Worm (Caenorhabditis elegans) whole organism, L1 larva: ENCODE data around the gene F22B8.7.

Source experiments
- C04F5.9 ChIP-seq: sonication (generic microtip); optimal IDR thresholded peaks from 2 replicates; lab custom pipeline; 2016; ENCODE audit warnings: missing genetic modification characterization, missing compliant biosample characterization
- F16B12.6 ChIP-seq: fragments of 150-350 bp; optimal IDR thresholded peaks from 2 replicates; lab custom pipeline; 2014; ENCODE audit warnings: missing biosample characterization, missing genetic modification characterization
- alr-1 ChIP-seq: fragments of 200-800 bp; sonication (Bioruptor generic); optimal IDR thresholded peaks from 2 replicates; lab custom pipeline; 2018; ENCODE audit warnings: borderline replicate concordance, mild to moderate bottlenecking, missing genetic modification characterization, missing compliant biosample characterization
- ama-1 ChIP-seq: fragments of 150-350 bp; optimal IDR thresholded peaks from 2 replicates; lab custom pipeline; 2014
- ceh-63 ChIP-seq: fragments of 200-800 bp; sonication (Bioruptor generic); optimal IDR thresholded peaks from 2 replicates; lab custom pipeline; 2018; ENCODE audit warnings: mild to moderate bottlenecking, missing genetic modification characterization, missing compliant biosample characterization
- ceh-82 ChIP-seq, 3 experiments: fragments of 150-350 bp in 1 of 3; sonication (generic microtip) in 2 of 3; optimal IDR thresholded peaks; 2 replicates each; lab custom pipeline; 2014 to 2017; ENCODE audit warnings: missing biosample characterization in 3 of 3, missing genetic modification characterization in 3 of 3
- ces-1 ChIP-seq: fragments of 150-350 bp; optimal IDR thresholded peaks from 2 replicates; lab custom pipeline; 2014; ENCODE audit warnings: missing biosample characterization, missing genetic modification reagents, missing genetic modification characterization
- dsc-1 ChIP-seq: sonication (generic microtip); optimal IDR thresholded peaks from 2 replicates; lab custom pipeline; 2016; ENCODE audit warnings: mild to moderate bottlenecking, missing genetic modification characterization, missing compliant biosample characterization
- efl-1 ChIP-seq, 4 experiments: fragments of 150-350 bp; optimal IDR thresholded peaks in 3 of 4; peaks in 1 of 4; 1 replicate in 1 of 4; 2 replicates in 3 of 4; lab custom pipeline; 2014; ENCODE audit warnings: missing biosample characterization in 2 of 4, missing genetic modification characterization in 2 of 4, missing genetic modification reagents in 2 of 4
- egl-13 ChIP-seq: sonication (generic microtip); optimal IDR thresholded peaks from 2 replicates; lab custom pipeline; 2016; ENCODE audit warnings: missing genotype, missing genetic modification reagents, missing genetic modification characterization, missing compliant biosample characterization
- egl-27 ChIP-seq, 2 experiments: fragments of 150-350 bp in 1 of 2; sonication (generic microtip); optimal IDR thresholded peaks; 3 replicates each; lab custom pipeline; 2017 to 2018; ENCODE audit warnings: missing biosample characterization in 2 of 2, missing genetic modification characterization in 2 of 2, missing genetic modification reagents in 2 of 2
- elt-2 ChIP-seq: sonication (generic microtip); optimal IDR thresholded peaks from 2 replicates; lab custom pipeline; 2016; ENCODE audit warnings: missing genetic modification characterization, mild to moderate bottlenecking, inconsistent platforms, missing compliant biosample characterization, missing genetic modification reagents
- fkh-4 ChIP-seq: sonication (generic microtip); optimal IDR thresholded peaks from 2 replicates; lab custom pipeline; 2016; ENCODE audit warnings: missing compliant biosample characterization, missing genetic modification characterization, borderline replicate concordance
- hlh-17 ChIP-seq: fragments of 200-800 bp; sonication (Bioruptor generic); optimal IDR thresholded peaks from 2 replicates; lab custom pipeline; 2018; ENCODE audit warnings: missing genetic modification characterization, mild to moderate bottlenecking, missing compliant biosample characterization, moderate library complexity, borderline replicate concordance
- isw-1 ChIP-seq: fragments of 200-800 bp; sonication (Bioruptor generic); IDR thresholded peaks from 2 replicates; pipeline ENCODE4 v1.3.6; 2022; ENCODE audit warnings: missing genetic modification characterization, missing compliant biosample characterization
- jun-1 ChIP-seq: fragments of 150-350 bp; optimal IDR thresholded peaks from 2 replicates; lab custom pipeline; 2014; ENCODE audit warnings: missing biosample characterization, missing genetic modification reagents, missing genetic modification characterization
- lin-13 ChIP-seq: fragments of 150-350 bp; optimal IDR thresholded peaks from 2 replicates; lab custom pipeline; 2014; ENCODE audit warnings: missing biosample characterization, missing genetic modification reagents, missing genetic modification characterization
- lin-15B ChIP-seq: fragments of 150-350 bp; sonication (generic microtip); optimal IDR thresholded peaks from 3 replicates; lab custom pipeline; 2014; ENCODE audit warnings: missing biosample characterization, missing genetic modification characterization
- lin-39 ChIP-seq: fragments of 150-350 bp; optimal IDR thresholded peaks from 2 replicates; lab custom pipeline; 2014; ENCODE audit warnings: missing biosample characterization, missing genetic modification reagents, missing genetic modification characterization
- lsy-2 ChIP-seq, 2 experiments: fragments of 150-350 bp; optimal IDR thresholded peaks; 2 replicates each; lab custom pipeline; 2014; ENCODE audit warnings: missing biosample characterization in 2 of 2, missing genetic modification characterization in 2 of 2
- mef-2 ChIP-seq: fragments of 150-350 bp; optimal IDR thresholded peaks from 2 replicates; lab custom pipeline; 2014; ENCODE audit warnings: missing biosample characterization, missing genetic modification characterization
- mep-1 ChIP-seq: fragments of 150-350 bp; optimal IDR thresholded peaks from 2 replicates; lab custom pipeline; 2014; ENCODE audit warnings: missing biosample characterization, missing genetic modification characterization
- nhr-11 ChIP-seq: fragments of 150-350 bp; optimal IDR thresholded peaks from 2 replicates; lab custom pipeline; 2014; ENCODE audit warnings: missing biosample characterization, missing genetic modification characterization
- nhr-28 ChIP-seq: fragments of 150-350 bp; optimal IDR thresholded peaks from 2 replicates; lab custom pipeline; 2014; ENCODE audit warnings: missing biosample characterization, missing genetic modification characterization
- nhr-47 ChIP-seq: sonication (generic microtip); optimal IDR thresholded peaks from 2 replicates; lab custom pipeline; 2016; ENCODE audit warnings: mild to moderate bottlenecking, missing genetic modification characterization, moderate library complexity, missing compliant biosample characterization
- nhr-71 ChIP-seq: sonication (generic microtip); optimal IDR thresholded peaks from 2 replicates; lab custom pipeline; 2016; ENCODE audit warnings: mild to moderate bottlenecking, missing genetic modification characterization, moderate library complexity, missing compliant biosample characterization
- snpc-4 ChIP-seq: fragments of 150-350 bp; optimal IDR thresholded peaks from 2 replicates; lab custom pipeline; 2014; ENCODE audit warnings: missing biosample characterization, missing genetic modification characterization
- sptf-1 ChIP-seq: fragments of 150-350 bp; optimal IDR thresholded peaks from 2 replicates; lab custom pipeline; 2014; ENCODE audit warnings: missing biosample characterization, missing genetic modification characterization
- unc-130 ChIP-seq: fragments of 150-350 bp; optimal IDR thresholded peaks from 2 replicates; lab custom pipeline; 2017; ENCODE audit warnings: missing biosample characterization, missing genetic modification characterization, inconsistent platforms
- unc-30 ChIP-seq: sonication (generic microtip); optimal IDR thresholded peaks from 2 replicates; lab custom pipeline; 2017; ENCODE audit warnings: missing biosample characterization, missing genetic modification characterization
- zip-4 ChIP-seq: fragments of 200-800 bp; sonication (Bioruptor generic); optimal IDR thresholded peaks from 2 replicates; lab custom pipeline; 2018; ENCODE audit warnings: mild to moderate bottlenecking, missing genetic modification characterization, moderate library complexity, missing compliant biosample characterization
- ztf-11 ChIP-seq, 2 experiments: sonication (generic microtip); optimal IDR thresholded peaks; 2 replicates each; lab custom pipeline; 2016 to 2017; ENCODE audit warnings: missing genetic modification characterization in 2 of 2, missing biosample characterization in 1 of 2, missing compliant biosample characterization in 1 of 2

Gene F22B8.7

DNA sequence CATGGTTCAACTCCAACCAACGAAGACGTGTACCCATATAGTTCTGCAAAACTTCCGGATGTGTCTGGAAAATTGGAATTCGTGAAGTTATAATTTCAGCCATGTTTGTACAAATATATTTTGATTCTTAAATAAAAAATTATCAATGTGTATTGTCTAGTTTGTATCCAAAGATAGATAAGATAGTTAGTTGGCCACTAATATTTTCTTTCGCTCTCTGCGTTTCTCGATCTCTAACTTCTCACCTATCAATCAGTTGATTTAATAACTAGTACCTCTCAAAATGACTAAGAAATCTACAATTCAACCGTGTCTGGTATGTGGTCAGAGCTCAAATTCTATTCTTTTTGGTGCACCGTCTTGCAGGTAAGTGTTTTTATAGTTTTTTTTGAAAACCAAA lies 23.2 kb upstream of the F22B8.7 start, which contains the start of gene nhr-176:
TSS of gene nhr-176 (plus strand) at position 159 of the 400 bp plus-strand sequence.
- TF ChIP-seq ces-1 (GFP tag; lab: Kevin White, UChicago) (no peak), efl-1 (optimal IDR thresholded peaks at IDR 0.05; lab: Kevin White, UChicago) (no peak), efl-1 (GFP tag; optimal IDR thresholded peaks at IDR 0.05 in 1 of 2; lab: Kevin White, UChicago) (peak in 1 of 2 experiments; percentile 34), elt-2 (tag; lab: Kevin White, UChicago) (peak; percentile 36)
- TF ChIP-seq, all 84 proteins: peak for 2

DNA sequence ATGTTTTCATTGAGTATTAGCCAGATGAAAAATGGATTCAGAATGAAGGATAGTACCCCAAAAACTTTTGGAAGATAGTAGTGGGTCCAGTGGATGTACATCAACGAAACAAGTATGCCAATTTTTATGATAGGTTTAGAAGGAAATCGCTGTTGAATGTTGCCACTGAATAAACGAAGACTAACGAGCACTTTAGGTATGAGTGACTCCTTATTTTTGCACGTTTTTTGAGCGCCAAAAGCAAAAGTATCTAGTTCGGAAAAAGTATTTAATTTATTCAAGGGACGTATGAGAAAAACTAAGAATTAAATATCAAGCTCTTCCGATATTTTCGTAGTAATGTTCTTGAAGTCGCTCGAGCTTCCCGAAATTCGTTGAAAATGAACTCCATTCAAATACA lies 20.5 kb upstream of the F22B8.7 start, which contains the start of gene srj-10:
TSS of gene srj-10 (minus strand) at position 101 of the 400 bp plus-strand sequence.
- TF ChIP-seq ztf-11 (tag; optimal IDR thresholded peaks at IDR 0.05; lab: Kevin White, UChicago) (no peak), nhr-28 (tag; lab: Kevin White, UChicago) (no peak), sptf-1 (tag; lab: Kevin White, UChicago) (no peak), snpc-4 (tag; lab: Kevin White, UChicago) (no peak), nhr-11 (tag; lab: Kevin White, UChicago) (no peak), fkh-4 (tag; lab: Kevin White, UChicago) (no peak), lin-39 (no peak)

DNA sequence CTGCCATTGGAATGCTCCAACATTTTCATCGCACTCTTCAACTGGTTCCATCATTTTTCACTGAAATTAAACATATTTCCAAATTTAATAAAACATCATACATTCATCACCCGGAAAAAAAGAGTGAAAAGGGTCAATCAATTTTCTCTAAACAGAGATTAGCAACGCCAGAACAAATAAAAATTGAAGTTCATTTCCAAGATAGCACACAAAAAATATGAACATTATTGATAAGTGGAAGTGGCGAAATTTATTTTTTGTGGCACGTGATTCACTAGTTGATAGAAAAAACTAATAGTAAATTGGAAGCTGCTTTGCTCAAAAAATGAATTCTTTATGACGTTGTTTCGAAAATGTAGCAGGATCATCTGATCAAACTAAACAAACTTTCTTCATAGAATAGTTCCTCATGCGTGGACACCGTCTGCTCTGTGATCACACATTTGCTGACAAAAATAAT lies 19.1 kb upstream of the F22B8.7 start, which contains the start of the genes F14H3.12 and srj-29:
TSS of gene F14H3.12 (minus strand) at position 74 of the 460 bp plus-strand sequence.
TSS of gene srj-29 (plus strand) at position 410 of the 460 bp plus-strand sequence.
- TF ChIP-seq elt-2 (tag; lab: Kevin White, UChicago), result peak; percentile 48
- TF ChIP-seq lin-13 (GFP tag; lab: Kevin White, UChicago), result no peak

DNA sequence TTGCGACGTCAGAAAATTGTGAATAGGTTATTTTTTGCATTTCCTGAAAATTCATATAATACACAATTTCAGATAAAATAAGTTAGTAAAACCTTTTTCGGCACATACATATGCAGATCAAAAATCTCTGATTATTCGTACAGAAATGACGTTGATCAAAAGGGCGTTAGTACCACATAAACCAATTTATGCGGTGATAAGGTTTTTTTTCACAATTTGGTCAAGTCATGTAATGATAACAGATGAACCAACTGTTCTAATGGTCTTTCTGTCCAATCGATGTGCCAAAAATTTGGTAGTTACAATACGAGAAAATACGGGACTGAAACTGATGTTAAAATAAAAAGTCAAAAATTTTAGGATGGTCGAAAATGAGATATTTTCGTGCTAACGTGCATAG lies 14.3 kb upstream of the F22B8.7 start:
- TF ChIP-seq mep-1 (no peak), nhr-71 (tag; lab: Kevin White, UChicago) (no peak), unc-30 (tag; lab: Kevin White, UChicago) (no peak), elt-2 (tag; lab: Kevin White, UChicago) (peak; percentile 23), ama-1 (lab: Kevin White, UChicago) (no peak), mef-2 (no peak), lsy-2 (tag; optimal IDR thresholded peaks at IDR 0.05; lab: Kevin White, UChicago) (no peak), jun-1 (tag; lab: Kevin White, UChicago) (no peak)
- TF ChIP-seq, all 84 proteins: peak for 1

DNA sequence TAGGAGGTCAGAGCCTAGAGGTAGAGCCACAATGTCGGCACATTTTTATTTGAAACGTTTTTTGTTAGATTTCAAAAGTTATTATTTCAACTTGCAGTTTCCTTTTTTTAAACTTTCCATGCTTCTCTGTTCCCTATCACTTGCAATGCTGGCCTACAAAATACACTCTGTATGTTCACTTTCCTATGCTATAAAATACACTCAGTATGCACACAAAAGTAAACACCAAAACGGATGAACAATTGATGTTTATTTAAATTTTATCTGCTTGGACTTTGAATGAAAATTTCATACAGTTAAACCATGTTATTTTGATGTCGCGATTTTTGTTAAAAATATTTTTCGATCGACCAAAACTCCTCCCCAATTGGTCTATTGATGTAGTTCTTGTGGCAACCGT lies 13.7 kb upstream of the F22B8.7 start:
- TF ChIP-seq ceh-82 (tag; optimal IDR thresholded peaks at IDR 0.05; lab: Kevin White, UChicago) (no peak), F16B12.6 (tag; lab: Kevin White, UChicago) (no peak), lin-15B (tag; lab: Kevin White, UChicago) (no peak), unc-130 (tag; lab: Kevin White, UChicago) (no peak), dsc-1 (tag; lab: Kevin White, UChicago) (no peak), zip-4 (GFP tag; lab: Kevin White, UChicago) (no peak), lin-39 (no peak), efl-1 (optimal IDR thresholded peaks at IDR 0.05; lab: Kevin White, UChicago) (no peak), efl-1 (GFP tag; optimal IDR thresholded peaks at IDR 0.05 in 1 of 2; lab: Kevin White, UChicago) (no peak), alr-1 (tag; lab: Kevin White, UChicago) (no peak), hlh-17 (no peak), egl-27 (tag; optimal IDR thresholded peaks at IDR 0.05; lab: Kevin White, UChicago) (no peak), isw-1 (GFP tag; lab: Robert Waterston, UW) (no peak), egl-13 (tag; lab: Kevin White, UChicago) (no peak), nhr-47 (no peak), ceh-63 (no peak), C04F5.9 (tag; lab: Kevin White, UChicago) (no peak)
